Worm (Caenorhabditis elegans) whole organism, young adult: ENCODE results near the gene W07G1.7.

Experiments
- K11D2.4 ChIP-seq: fragments of 200-800 bp; sonication (Bioruptor generic); IDR thresholded peaks from 2 replicates; pipeline ENCODE4 v1.3.6; 2022; ENCODE audit warnings: missing genetic modification reagents, missing genetic modification characterization, missing compliant biosample characterization
- bed-2 ChIP-seq: fragments of 200-800 bp; sonication (Bioruptor generic); IDR thresholded peaks from 2 replicates; pipeline ENCODE4 v1.3.6; 2022; ENCODE audit warnings: missing genetic modification reagents, missing genetic modification characterization, missing compliant biosample characterization
- cebp-1 ChIP-seq, 2 experiments: fragments of 200-800 bp in 1 of 2; sonication (Bioruptor generic) in 1 of 2; sonication (generic microtip) in 1 of 2; IDR thresholded peaks in 1 of 2; optimal IDR thresholded peaks in 1 of 2; 2 replicates each; pipeline versions ENCODE4 v1.3.6 to Lab custom; 2017 to 2022; ENCODE audit warnings: missing compliant biosample characterization in 2 of 2, missing genetic modification characterization in 2 of 2, mild to moderate bottlenecking in 1 of 2, missing genetic modification reagents in 1 of 2, moderate library complexity in 1 of 2
- dpl-1 ChIP-seq: fragments of 150-350 bp; optimal IDR thresholded peaks from 2 replicates; lab custom pipeline; 2014; ENCODE audit warnings: missing biosample characterization, missing genetic modification reagents, missing genetic modification characterization
- lag-1 ChIP-seq: fragments of 200-800 bp; sonication (Bioruptor generic); IDR thresholded peaks from 2 replicates; pipeline ENCODE4 v1.3.6; 2022; ENCODE audit warnings: missing genetic modification reagents, missing genetic modification characterization, missing compliant biosample characterization
- pbrm-1 ChIP-seq: fragments of 200-800 bp; sonication (Bioruptor generic); IDR thresholded peaks from 2 replicates; pipeline ENCODE4 v1.3.6; 2022; ENCODE audit warnings: missing genetic modification reagents, missing genetic modification characterization, missing compliant biosample characterization
- sea-2 ChIP-seq: fragments of 200-800 bp; sonication (Bioruptor generic); IDR thresholded peaks from 2 replicates; pipeline ENCODE4 v1.3.6; 2022; ENCODE audit warnings: missing genetic modification characterization, missing compliant biosample characterization
- snpc-4 ChIP-seq, 5 experiments: fragments of 150-350 bp in 1 of 5; sonication (generic microtip) in 4 of 5; optimal IDR thresholded peaks; 2 replicates each; lab custom pipeline; 2014 to 2018; ENCODE audit warnings: missing genetic modification characterization in 5 of 5, missing biosample characterization in 3 of 5, antibody characterized with exemption in 2 of 5, mild to moderate bottlenecking in 2 of 5, missing compliant biosample characterization in 2 of 5, missing genotype in 2 of 5, moderate library complexity in 2 of 5, missing genetic modification reagents in 1 of 5

DNA sequence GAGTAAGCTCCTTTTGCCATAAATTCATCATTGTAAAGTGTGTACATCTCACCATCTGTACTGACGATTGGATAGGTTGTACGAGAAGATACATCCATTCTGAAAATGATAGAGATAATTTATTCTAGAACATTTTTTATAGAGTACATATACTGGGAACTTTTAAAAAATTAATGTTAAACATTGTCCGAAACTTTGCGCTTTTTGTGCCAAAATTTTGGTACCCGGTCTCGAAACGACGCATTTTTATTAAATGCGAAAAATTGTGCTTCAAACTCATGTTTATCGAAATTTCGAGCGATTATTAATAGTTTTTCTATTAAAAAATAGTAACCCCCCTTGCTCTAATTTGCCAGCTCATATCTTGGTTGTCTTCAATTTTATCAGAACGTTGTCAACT lies 25.6 kb upstream of the W07G1.7 start, which contains the start of gene Y39G8B.5:
- TF ChIP-seq cebp-1 (GFP tag; IDR thresholded peaks at IDR 0.05; lab: Robert Waterston, UW): no peak
- no peak for TF ChIP-seq cebp-1 (tag; optimal IDR thresholded peaks at IDR 0.05; lab: Kevin White, UChicago)
- TF ChIP-seq sea-2 (GFP tag; lab: Robert Waterston, UW): no peak
- no peak for TF ChIP-seq snpc-4 (GFP tag; optimal IDR thresholded peaks at IDR 0.05; lab: Kevin White, UChicago)
- no peak for TF ChIP-seq snpc-4 (tag; optimal IDR thresholded peaks at IDR 0.05; lab: Kevin White, UChicago)
- no peak for TF ChIP-seq lag-1 (GFP tag; lab: Robert Waterston, UW)
- TF ChIP-seq K11D2.4 (GFP tag; lab: Robert Waterston, UW): no peak
- TF ChIP-seq bed-2 (GFP tag; lab: Robert Waterston, UW): no peak
- TF ChIP-seq dpl-1: no peak
- no peak for TF ChIP-seq pbrm-1
